Worm (Caenorhabditis elegans) whole organism, L4/young adult: Measurements from ENCODE around the gene odr-2.

Experiments
- W03F9.2 ChIP-seq: fragments of 150-350 bp; optimal IDR thresholded peaks from 2 replicates; lab custom pipeline; 2014; ENCODE audit warnings: missing biosample characterization, missing genetic modification characterization
- him-1 ChIP-seq: sonication (generic microtip); optimal IDR thresholded peaks from 2 replicates; lab custom pipeline; 2016; ENCODE audit warnings: missing genotype, missing genetic modification reagents, missing genetic modification characterization, missing compliant biosample characterization

ce11 chrV:7068861-7069260, 34.5 kb upstream of the odr-2 start:
- TF ChIP-seq him-1 (tag; lab: Kevin White, UChicago) (no peak), W03F9.2 (no peak)
